Worm (Caenorhabditis elegans): Measurements from ENCODE around the gene K02E2.8.

The K02E2.8 gene

DNA sequence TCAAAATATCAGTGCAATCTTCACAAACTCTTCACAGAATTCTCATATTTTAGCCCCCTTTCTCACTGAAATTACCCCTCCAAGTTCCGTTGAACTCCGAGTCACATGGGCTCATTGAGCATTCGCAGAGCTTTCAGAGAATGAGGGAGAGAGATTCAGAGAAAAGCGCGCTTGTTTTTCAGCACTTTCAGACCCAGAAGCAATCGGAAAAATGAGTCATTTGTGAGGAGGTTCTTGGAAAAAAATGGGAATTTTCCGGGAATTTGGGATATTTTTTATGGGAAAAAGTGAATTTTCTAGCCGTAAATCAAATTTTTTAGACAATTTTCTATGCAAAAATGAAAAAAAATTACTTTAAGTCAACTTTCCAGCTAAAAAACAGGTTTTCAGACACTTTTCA, 36.1 kb upstream of the K02E2.8 start:
- no peak for TF ChIP-seq mdl-1 (tag; optimal IDR thresholded peaks at IDR 0.05)
- TF ChIP-seq lsy-2 (tag; optimal IDR thresholded peaks at IDR 0.05), result peak in 1 of 2 experiments; percentile 39
- TF ChIP-seq peb-1 (tag; optimal IDR thresholded peaks at IDR 0.05), result no peak
- no peak for TF ChIP-seq sem-4 (tag; optimal IDR thresholded peaks at IDR 0.05)
- TF ChIP-seq C34F6.9 (tag; optimal IDR thresholded peaks at IDR 0.05), result peak; percentile 7
- no peak for TF ChIP-seq nhr-23 (tag; optimal IDR thresholded peaks at IDR 0.05)
- TF ChIP-seq ztf-1 (GFP tag; conservative IDR thresholded peaks at IDR 0.05), result no peak
- no peak for TF ChIP-seq lin-39 (tag; optimal IDR thresholded peaks at IDR 0.05)
- TF ChIP-seq ZK546.5 (tag; optimal IDR thresholded peaks at IDR 0.05), result no peak
- no peak for TF ChIP-seq snpc-4 (tag; optimal IDR thresholded peaks at IDR 0.05)
- TF ChIP-seq unc-55 (GFP tag; optimal IDR thresholded peaks at IDR 0.05), result no peak
- TF ChIP-seq nhr-21 (tag; optimal IDR thresholded peaks at IDR 0.05), result peak; percentile 30
- no peak for TF ChIP-seq ztf-4 (tag; optimal IDR thresholded peaks at IDR 0.05)

- TF ChIP-seq ZK546.5 (tag; optimal IDR thresholded peaks at IDR 0.05) (no peak), snpc-4 (tag; optimal IDR thresholded peaks at IDR 0.05) (no peak), nhr-129 (tag; optimal IDR thresholded peaks at IDR 0.05) (no peak), alr-1 (tag; optimal IDR thresholded peaks at IDR 0.05) (no peak), R02D3.7 (tag; optimal IDR thresholded peaks at IDR 0.05) (no peak), lin-11 (tag; optimal IDR thresholded peaks at IDR 0.05) (no peak), unc-62 (GFP tag; optimal IDR thresholded peaks at IDR 0.05) (no peak), zag-1 (tag; optimal IDR thresholded peaks at IDR 0.05) (no peak), nhr-25 (tag; optimal IDR thresholded peaks at IDR 0.05) (no peak), ztf-4 (tag; optimal IDR thresholded peaks at IDR 0.05) (no peak), sma-9 (GFP tag; optimal IDR thresholded peaks at IDR 0.05) (no peak), sma-9 (tag; optimal IDR thresholded peaks at IDR 0.05) (no peak), skn-1 (tag; optimal IDR thresholded peaks at IDR 0.05) (no peak), mdl-1 (tag; optimal IDR thresholded peaks at IDR 0.05) (no peak), elt-1 (tag; optimal IDR thresholded peaks at IDR 0.05) (no peak), blmp-1 (tag; optimal IDR thresholded peaks at IDR 0.05; ENCODE audit: insufficient read depth) (no peak), lin-39 (tag; optimal IDR thresholded peaks at IDR 0.05) (no peak), peb-1 (tag; optimal IDR thresholded peaks at IDR 0.05) (no peak), mbf-1 (tag; optimal IDR thresholded peaks at IDR 0.05) (no peak), elt-3 (tag; optimal IDR thresholded peaks at IDR 0.05) (no peak)
These were observed 32.9 kb upstream of the K02E2.8 start for ce11 chrV:20399532-20400068.

ce11 chrV:20393773-20394172, 27.0 kb upstream of the K02E2.8 start, which contains the start of gene cnc-7:
TSS of gene cnc-7 (plus strand) at chrV:20394073.
- TF ChIP-seq sma-9 (GFP tag; optimal IDR thresholded peaks at IDR 0.05) (no peak), sma-9 (tag; optimal IDR thresholded peaks at IDR 0.05) (no peak), sma-3 (GFP tag; optimal IDR thresholded peaks at IDR 0.05) (peak; percentile 34)

DNA sequence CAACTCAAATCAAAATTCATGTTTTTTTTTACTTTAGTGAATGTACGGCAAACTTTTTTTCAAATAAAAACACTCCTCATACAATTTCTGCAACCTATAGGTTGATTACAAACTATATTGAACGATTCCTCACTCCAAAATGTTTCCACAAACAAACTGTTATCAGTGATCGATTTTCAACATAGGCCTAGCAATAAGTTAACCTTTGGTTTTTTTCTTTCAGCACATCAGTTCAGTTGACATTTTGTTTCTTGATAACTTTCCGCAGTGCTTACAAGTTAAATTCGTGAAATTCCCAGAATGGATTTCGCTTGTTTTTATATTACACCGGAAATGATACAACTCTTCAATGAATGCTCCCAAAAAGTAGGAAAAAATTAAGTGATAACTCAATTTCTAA, 20.7 kb upstream of the K02E2.8 start, which contains the start of gene F53H2.1:
F53H2.1 (plus strand) TSS at position 301 of the 400 bp plus-strand sequence.
- TF ChIP-seq aly-2 (tag; optimal IDR thresholded peaks at IDR 0.05) (no peak), sma-3 (GFP tag; optimal IDR thresholded peaks at IDR 0.05) (no peak), nhr-10 (tag; optimal IDR thresholded peaks at IDR 0.05) (no peak), nhr-237 (tag; optimal IDR thresholded peaks at IDR 0.05) (no peak), blmp-1 (tag; optimal IDR thresholded peaks at IDR 0.05; ENCODE audit: insufficient read depth) (no peak), nhr-12 (tag; optimal IDR thresholded peaks at IDR 0.05) (no peak), mbf-1 (tag; optimal IDR thresholded peaks at IDR 0.05) (no peak), fos-1 (tag; optimal IDR thresholded peaks at IDR 0.05) (no peak), ztf-1 (GFP tag; conservative IDR thresholded peaks at IDR 0.05) (no peak)

ce11 chrV:20386942-20387341, 20.2 kb upstream of the K02E2.8 start, which contains the start of gene K02E2.7:
TSS of gene K02E2.7 (minus strand) at chrV:20387042.
- no peak for TF ChIP-seq unc-39 (tag; optimal IDR thresholded peaks at IDR 0.05)
- no peak for TF ChIP-seq fos-1 (tag; optimal IDR thresholded peaks at IDR 0.05)
- no peak for TF ChIP-seq nhr-77 (tag; optimal IDR thresholded peaks at IDR 0.05)
- no peak for TF ChIP-seq blmp-1 (tag; optimal IDR thresholded peaks at IDR 0.05; ENCODE audit: insufficient read depth)
- TF ChIP-seq peb-1 (tag; optimal IDR thresholded peaks at IDR 0.05), result no peak
- TF ChIP-seq crh-2 (tag; optimal IDR thresholded peaks at IDR 0.05), result no peak
- no peak for TF ChIP-seq egl-27 (tag; optimal IDR thresholded peaks at IDR 0.05)
- no peak for TF ChIP-seq elt-3 (tag; optimal IDR thresholded peaks at IDR 0.05)
- no peak for TF ChIP-seq zag-1 (tag; optimal IDR thresholded peaks at IDR 0.05)
- no peak for TF ChIP-seq lin-13 (GFP tag; optimal IDR thresholded peaks at IDR 0.05)
- TF ChIP-seq ceh-16 (tag; optimal IDR thresholded peaks at IDR 0.05), result no peak
- no peak for TF ChIP-seq mab-5 (tag; optimal IDR thresholded peaks at IDR 0.05)
- no peak for TF ChIP-seq sma-9 (GFP tag; optimal IDR thresholded peaks at IDR 0.05)
- TF ChIP-seq sma-9 (tag; optimal IDR thresholded peaks at IDR 0.05), result no peak
- no peak for TF ChIP-seq gmeb-1 (tag; optimal IDR thresholded peaks at IDR 0.05)
- TF ChIP-seq nhr-129 (tag; optimal IDR thresholded peaks at IDR 0.05), result no peak
- TF ChIP-seq lsy-2 (tag; optimal IDR thresholded peaks at IDR 0.05), result no peak
- no peak for TF ChIP-seq unc-55 (GFP tag; optimal IDR thresholded peaks at IDR 0.05)

Measured in whole organism, L2 larva.